Worm (Caenorhabditis elegans): Measurements from ENCODE around the gene K07F5.15.
A peak's percentile ranks its signal among the peaks of the same experiment; 100 is the strongest.

Gene K07F5.15

DNA sequence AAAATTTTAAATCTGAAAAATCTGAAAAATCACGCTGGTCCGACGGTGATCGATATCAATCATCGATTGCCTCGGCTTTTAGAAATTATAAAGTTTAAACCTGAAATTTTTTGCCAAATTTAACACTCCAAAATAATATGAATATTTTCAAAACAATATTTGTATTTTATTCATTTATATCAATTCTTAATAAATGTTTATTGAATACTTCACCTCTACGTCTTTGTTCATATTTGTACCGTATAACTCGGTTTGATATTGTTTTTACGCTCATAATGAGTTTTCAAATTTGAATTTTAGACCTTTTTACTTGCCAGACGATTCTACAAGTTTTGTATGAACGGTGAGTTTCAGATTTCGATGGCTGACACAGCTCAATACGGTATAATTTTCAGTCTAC lies at the start of gene K07F5.15, which contains the start of gene K07F5.22:
Gene K07F5.15 (plus strand): TSS at position 301 of the 400 bp plus-strand sequence.
Gene K07F5.22 (plus strand): TSS at position 301 of the 400 bp plus-strand sequence.
- no peak for TF ChIP-seq elt-3 (tag; optimal IDR thresholded peaks at IDR 0.05)
- TF ChIP-seq ztf-1 (GFP tag; conservative IDR thresholded peaks at IDR 0.05) = no peak
- TF ChIP-seq unc-39 (tag; optimal IDR thresholded peaks at IDR 0.05) = no peak
- no peak for TF ChIP-seq nhr-237 (tag; optimal IDR thresholded peaks at IDR 0.05)
- no peak for TF ChIP-seq ama-1 (optimal IDR thresholded peaks at IDR 0.05)
- TF ChIP-seq ceh-16 (tag; optimal IDR thresholded peaks at IDR 0.05) = no peak
- no peak for TF ChIP-seq R02D3.7 (tag; optimal IDR thresholded peaks at IDR 0.05)
- TF ChIP-seq lin-11 (tag; optimal IDR thresholded peaks at IDR 0.05) = no peak
- no peak for TF ChIP-seq lin-39 (tag; optimal IDR thresholded peaks at IDR 0.05)
- TF ChIP-seq nhr-12 (tag; optimal IDR thresholded peaks at IDR 0.05) = no peak
- no peak for TF ChIP-seq F13H6.1 (tag; optimal IDR thresholded peaks at IDR 0.05)
- TF ChIP-seq ztf-11 (tag; optimal IDR thresholded peaks at IDR 0.05) = no peak

- TF ChIP-seq ceh-82 (tag; optimal IDR thresholded peaks at IDR 0.05) = no peak
Observed at ce11 chrIV:9815432-9815831, 49.4 kb upstream of the K07F5.15 start, which contains the start of gene egl-20. Gene egl-20, minus strand, starts transcription at chrIV:9815532.

ce11 chrIV:9821621-9822020 lies 43.3 kb upstream of the K07F5.15 start, which contains the start of gene col-123:
Gene col-123, plus strand, starts transcription at chrIV:9821921.
- no peak for TF ChIP-seq elt-1 (tag; optimal IDR thresholded peaks at IDR 0.05)
- TF ChIP-seq nhr-237 (tag; optimal IDR thresholded peaks at IDR 0.05) = no peak
- no peak for TF ChIP-seq nhr-11 (tag; optimal IDR thresholded peaks at IDR 0.05)
- TF ChIP-seq ztf-11 (tag; optimal IDR thresholded peaks at IDR 0.05) = no peak
- TF ChIP-seq ama-1 (optimal IDR thresholded peaks at IDR 0.05) = no peak
- TF ChIP-seq ZK546.5 (tag; optimal IDR thresholded peaks at IDR 0.05) = no peak
- no peak for TF ChIP-seq nhr-25 (tag; optimal IDR thresholded peaks at IDR 0.05)
- TF ChIP-seq snpc-4 (tag; optimal IDR thresholded peaks at IDR 0.05) = no peak

DNA sequence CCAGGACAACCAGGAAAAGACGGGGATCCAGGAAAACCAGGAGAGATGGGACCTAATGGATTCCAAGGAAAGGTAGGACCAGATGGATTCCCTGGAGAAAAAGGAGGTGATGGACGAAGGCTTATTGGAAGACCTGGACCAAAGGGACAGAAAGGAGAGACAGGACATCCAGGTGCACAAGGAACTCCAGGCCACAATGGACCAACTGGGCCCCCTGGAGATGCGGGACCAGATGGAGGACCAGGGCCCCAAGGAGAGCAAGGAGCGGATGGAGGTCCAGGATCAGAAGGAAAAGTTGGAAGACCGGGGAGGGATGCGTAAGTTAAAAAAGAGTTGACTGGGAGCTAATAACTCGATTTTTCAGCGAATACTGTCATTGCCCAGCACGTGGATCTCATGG lies 42.3 kb upstream of the K07F5.15 start:
- TF ChIP-seq Y55F3AM.14 (GFP tag; optimal IDR thresholded peaks at IDR 0.05) (no peak), R02D3.7 (tag; optimal IDR thresholded peaks at IDR 0.05) (no peak), nhr-6 (tag; optimal IDR thresholded peaks at IDR 0.05) (no peak), lin-11 (tag; optimal IDR thresholded peaks at IDR 0.05) (no peak)

ce11 chrIV:9824480-9824879 lies 40.4 kb upstream of the K07F5.15 start, which contains the start of gene catp-6:
Gene catp-6, minus strand, starts transcription at chrIV:9824580.
- TF ChIP-seq Y55F3AM.14 (GFP tag; optimal IDR thresholded peaks at IDR 0.05) (no peak), lin-39 (tag; optimal IDR thresholded peaks at IDR 0.05) (no peak), nhr-129 (tag; optimal IDR thresholded peaks at IDR 0.05) (no peak), unc-55 (GFP tag; optimal IDR thresholded peaks at IDR 0.05) (no peak), dmd-4 (tag; optimal IDR thresholded peaks at IDR 0.05) (no peak), sma-9 (GFP tag; optimal IDR thresholded peaks at IDR 0.05) (no peak), sma-9 (tag; optimal IDR thresholded peaks at IDR 0.05) (no peak), F13H6.1 (tag; optimal IDR thresholded peaks at IDR 0.05) (no peak), aly-2 (tag; optimal IDR thresholded peaks at IDR 0.05) (no peak), skn-1 (tag; optimal IDR thresholded peaks at IDR 0.05) (no peak), unc-39 (tag; optimal IDR thresholded peaks at IDR 0.05) (no peak), crh-2 (tag; optimal IDR thresholded peaks at IDR 0.05) (no peak), sem-4 (tag; optimal IDR thresholded peaks at IDR 0.05) (no peak), zag-1 (tag; optimal IDR thresholded peaks at IDR 0.05) (no peak), elt-1 (tag; optimal IDR thresholded peaks at IDR 0.05) (no peak)

DNA sequence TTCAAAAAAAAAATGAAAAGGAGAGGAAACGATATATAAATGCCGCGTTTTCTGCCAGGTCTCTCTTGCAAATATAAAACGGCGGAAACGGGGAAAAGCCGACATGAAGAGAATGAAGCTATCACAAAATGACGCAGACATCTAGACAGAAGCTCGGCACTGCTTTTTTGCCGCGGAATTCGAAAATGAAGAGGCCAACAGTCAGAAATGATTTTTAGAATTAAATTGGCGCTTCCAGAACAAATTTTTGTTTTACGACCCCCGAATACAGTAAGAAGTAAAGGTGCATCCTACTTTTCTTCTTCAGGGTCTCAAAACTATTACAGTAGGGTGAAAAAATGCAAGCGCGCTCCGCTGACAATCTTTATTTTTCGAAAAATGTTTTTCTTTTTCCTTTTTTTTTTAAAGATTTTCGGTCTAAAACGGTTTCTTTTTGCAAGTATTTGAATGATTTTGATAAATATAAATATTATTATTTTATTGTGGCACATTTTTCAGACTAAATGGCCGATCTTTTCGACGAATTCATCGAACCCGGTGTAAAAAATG lies 39.6 kb upstream of the K07F5.15 start, which contains the start of gene mtr-4:
Gene mtr-4 (plus strand): TSS at position 499 of the 549 bp plus-strand sequence.
- TF ChIP-seq elt-3 (tag; optimal IDR thresholded peaks at IDR 0.05) = no peak
- TF ChIP-seq fos-1 (tag; optimal IDR thresholded peaks at IDR 0.05) = peak; percentile 44
- TF ChIP-seq lsy-2 (tag; optimal IDR thresholded peaks at IDR 0.05) = no peak
- no peak for TF ChIP-seq nhr-11 (tag; optimal IDR thresholded peaks at IDR 0.05)
- TF ChIP-seq sma-3 (GFP tag; optimal IDR thresholded peaks at IDR 0.05) = no peak
- TF ChIP-seq nhr-129 (tag; optimal IDR thresholded peaks at IDR 0.05) = peak; percentile 30
- peak; percentile 50 for TF ChIP-seq C34F6.9 (tag; optimal IDR thresholded peaks at IDR 0.05)
